Fruit fly (Drosophila melanogaster) S2 (cell line): ENCODE measurements around the gene CG33191.
A peak's percentile ranks its signal among the peaks of the same experiment; 100 is the strongest.

ENCODE experiments used
- CG8478 ChIP-seq: fragments of >200 bp; optimal IDR thresholded peaks from 2 replicates; lab custom pipeline; 2018
- CTCF ChIP-seq, 2 experiments: fragments of >200 bp; optimal IDR thresholded peaks; 2 replicates each; lab custom pipeline; 2018

The CG33191 gene

DNA sequence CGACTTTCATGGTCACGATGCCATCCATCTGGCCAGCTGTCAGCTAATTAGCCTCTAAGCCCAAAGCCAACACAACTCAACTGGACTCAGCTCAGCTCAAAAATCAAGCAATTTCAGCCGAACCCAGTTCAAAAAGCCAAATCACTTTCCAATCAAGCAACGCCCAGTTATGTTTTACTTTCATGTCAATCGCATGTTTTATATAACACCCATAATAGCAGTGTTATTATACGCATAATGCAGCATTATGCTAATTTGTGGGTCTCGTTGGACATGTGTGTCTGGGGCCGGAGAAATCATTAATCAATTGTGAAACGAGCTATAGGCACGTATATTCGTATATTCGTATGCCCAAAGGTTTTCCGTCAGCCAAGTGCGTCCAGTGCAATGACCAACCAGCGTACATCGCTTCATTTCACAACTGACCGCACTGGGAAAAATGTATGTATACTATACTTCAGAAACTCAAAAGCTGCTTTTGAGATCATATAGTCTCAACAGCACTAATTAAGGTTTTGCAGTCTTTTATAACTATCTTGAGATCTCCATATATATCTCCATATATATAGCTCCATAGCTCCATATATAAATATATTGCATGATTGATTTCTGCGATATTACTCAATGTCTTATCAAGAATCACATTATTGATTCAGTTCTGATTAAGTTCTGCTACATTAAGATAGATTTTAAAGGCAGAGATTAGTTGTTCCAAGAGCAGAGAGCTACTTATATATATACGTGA lies 8.0 kb upstream of the CG33191 start:
- no peak for TF ChIP-seq CG8478 (lab: Kevin White, UChicago)
- TF ChIP-seq CTCF (optimal IDR thresholded peaks at IDR 0.05; lab: Kevin White, UChicago), result no peak

DNA sequence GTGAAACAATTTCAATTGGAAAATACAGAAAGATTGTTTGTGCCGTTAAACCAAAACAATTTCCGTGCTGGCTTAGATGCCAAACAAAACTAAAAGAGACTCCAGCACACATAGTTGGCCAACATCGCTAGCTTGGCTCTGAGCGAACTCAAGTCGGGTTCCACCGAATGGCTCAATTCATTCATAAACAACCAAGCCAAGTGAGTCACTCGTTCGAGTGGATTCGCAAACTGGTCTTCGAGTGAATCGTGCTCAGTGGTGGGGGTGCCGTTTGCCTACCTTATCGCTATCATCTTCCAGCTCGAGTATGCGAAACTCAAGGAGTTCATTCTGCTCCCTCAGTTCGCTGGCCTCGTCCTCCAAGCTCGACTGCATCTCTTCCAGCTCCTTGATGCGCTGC lies 5.7 kb upstream of the CG33191 start:
- TF ChIP-seq CG8478 (lab: Kevin White, UChicago), result no peak
- no peak for TF ChIP-seq CTCF (optimal IDR thresholded peaks at IDR 0.05; lab: Kevin White, UChicago)

DNA sequence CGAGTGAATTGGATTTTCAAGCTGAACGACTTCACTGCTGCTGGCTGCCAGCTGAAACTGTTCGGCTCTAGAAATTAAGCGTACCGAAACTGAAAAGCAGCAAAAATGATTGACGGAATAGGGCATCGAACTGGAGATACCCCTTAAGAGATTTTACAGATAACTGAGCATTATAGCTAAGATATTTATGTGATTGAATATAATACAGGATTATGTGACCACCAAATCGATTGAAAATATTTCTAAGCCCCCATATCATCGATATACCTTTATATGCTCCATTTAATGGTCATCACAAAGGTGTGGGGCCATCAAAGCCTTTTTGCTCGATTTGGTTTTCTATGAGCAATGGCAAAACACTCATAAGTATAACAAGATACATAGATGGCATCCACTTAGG lies 5.1 kb upstream of the CG33191 start:
- TF ChIP-seq CTCF (optimal IDR thresholded peaks at IDR 0.05; lab: Kevin White, UChicago) (no peak), CG8478 (lab: Kevin White, UChicago) (no peak)

DNA sequence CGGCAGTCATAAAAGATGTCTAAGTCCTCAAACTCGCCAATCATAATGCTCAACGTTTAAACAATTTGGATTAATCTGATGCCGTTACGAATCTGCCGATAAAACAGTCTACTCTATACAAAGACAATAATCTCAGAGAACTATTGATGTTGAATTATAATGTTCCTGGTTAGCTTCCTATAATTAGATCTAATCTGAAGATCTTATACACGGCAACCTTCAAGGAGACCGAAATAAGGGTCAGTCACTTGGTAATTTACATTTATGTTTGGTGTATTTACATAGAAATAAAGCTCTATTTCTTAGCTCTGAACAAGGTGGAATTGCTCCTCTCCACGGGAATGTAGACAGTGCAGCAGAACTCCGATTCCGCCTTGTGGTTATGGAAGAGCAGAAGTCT lies 966 bp upstream of the CG33191 start, which contains the start of gene CG33189:
TSS of gene CG33189 (minus strand) at position 101 of the 400 bp plus-strand sequence.
- no peak for TF ChIP-seq CG8478 (lab: Kevin White, UChicago)
- TF ChIP-seq CTCF (optimal IDR thresholded peaks at IDR 0.05; lab: Kevin White, UChicago), result no peak

DNA sequence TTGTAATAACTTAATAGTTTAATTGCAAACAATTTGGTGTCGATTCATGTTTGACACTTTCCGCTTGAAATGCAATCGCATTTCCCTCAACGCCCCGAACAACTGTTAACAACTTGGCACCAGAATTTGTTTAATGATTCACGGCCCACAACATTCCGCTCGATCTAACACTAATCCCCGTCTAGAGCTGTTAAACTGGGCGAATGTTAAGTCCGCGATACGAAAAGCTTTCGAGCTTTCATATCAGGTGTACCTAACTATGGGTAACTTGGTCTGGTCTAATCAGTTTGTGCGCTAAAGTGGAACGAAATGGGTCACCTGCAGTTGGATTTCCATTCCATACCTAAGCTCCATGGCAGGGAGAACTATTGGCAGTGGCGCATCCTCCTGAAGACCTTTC lies 6.6 kb downstream of the CG33191 start, which contains the start of gene CG34301:
TSS of gene CG34301 (plus strand) at position 301 of the 400 bp plus-strand sequence.
- no peak for TF ChIP-seq CTCF (optimal IDR thresholded peaks at IDR 0.05; lab: Kevin White, UChicago)
- no peak for TF ChIP-seq CG8478 (lab: Kevin White, UChicago)

DNA sequence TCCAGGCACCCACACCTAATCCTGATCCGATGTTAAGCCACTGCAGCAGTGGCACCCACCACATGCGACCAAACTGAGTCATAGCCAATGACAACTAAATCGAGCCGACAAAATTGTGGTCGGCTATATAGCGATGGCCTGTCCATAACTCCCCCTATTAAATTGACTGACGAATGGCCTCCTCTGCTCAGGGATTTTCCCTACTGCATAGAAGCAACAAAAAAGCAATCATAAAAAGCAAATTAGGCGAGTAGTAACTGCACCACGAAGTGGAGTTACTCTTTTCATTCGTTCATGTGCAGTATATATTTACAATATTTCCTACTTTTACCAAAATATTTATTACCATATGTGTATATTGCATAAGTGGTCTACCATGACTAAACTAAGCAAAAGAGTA lies 7.1 kb downstream of the CG33191 start, which contains the start of gene CG13318:
TSS of gene CG13318 (minus strand) at position 101 of the 400 bp plus-strand sequence.
- TF ChIP-seq CG8478 (lab: Kevin White, UChicago), result no peak

DNA sequence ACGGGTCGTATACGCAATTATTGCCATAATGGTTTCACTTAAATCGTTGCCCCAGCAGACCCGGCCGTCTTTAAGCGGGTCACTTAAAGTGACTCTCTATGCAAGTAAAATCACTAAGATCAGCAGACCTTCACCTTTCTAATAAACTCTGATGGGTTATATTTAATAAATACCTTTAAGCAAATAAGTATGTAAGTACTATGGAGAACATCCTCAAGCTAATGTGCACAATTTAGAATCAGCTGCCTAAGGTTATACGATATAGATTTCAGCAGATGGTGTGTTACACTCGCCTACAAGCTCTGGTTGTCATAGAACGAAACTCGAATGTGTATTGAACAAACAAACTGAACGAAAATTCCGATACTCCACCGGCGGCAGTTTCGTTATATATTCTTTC lies 10.6 kb downstream of the CG33191 start, which contains the start of gene CG8236:
TSS of gene CG8236 (plus strand) at position 301 of the 400 bp plus-strand sequence.
- TF ChIP-seq CG8478 (lab: Kevin White, UChicago) (no peak), CTCF (optimal IDR thresholded peaks at IDR 0.05; lab: Kevin White, UChicago) (no peak)

DNA sequence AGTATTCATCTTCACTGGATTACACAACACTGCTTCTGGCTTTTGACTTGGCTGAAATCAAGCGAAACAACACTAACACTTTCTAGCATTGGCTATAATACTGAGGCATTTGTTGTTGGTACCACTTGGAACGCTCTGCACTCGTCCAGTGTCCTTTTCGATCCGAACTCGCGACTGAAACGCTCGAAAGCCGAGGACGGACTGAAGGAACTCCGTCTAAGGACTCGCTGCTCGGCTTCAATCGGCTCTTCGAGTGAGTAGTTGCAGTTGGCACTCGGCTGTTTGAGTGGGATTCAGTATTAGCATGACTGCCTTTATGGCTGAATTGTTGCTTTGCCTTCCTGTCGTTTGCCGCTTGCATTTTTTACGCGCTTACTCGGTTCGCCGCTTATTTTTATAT lies 11.7 kb downstream of the CG33191 start, which contains the start of the genes CG34135 and CG11768:
TSS of gene CG34135 (minus strand) at position 194 of the 400 bp plus-strand sequence.
TSS of gene CG11768 (minus strand) at position 203 of the 400 bp plus-strand sequence.
- TF ChIP-seq CTCF (optimal IDR thresholded peaks at IDR 0.05; lab: Kevin White, UChicago) (no peak), CG8478 (lab: Kevin White, UChicago) (no peak)

DNA sequence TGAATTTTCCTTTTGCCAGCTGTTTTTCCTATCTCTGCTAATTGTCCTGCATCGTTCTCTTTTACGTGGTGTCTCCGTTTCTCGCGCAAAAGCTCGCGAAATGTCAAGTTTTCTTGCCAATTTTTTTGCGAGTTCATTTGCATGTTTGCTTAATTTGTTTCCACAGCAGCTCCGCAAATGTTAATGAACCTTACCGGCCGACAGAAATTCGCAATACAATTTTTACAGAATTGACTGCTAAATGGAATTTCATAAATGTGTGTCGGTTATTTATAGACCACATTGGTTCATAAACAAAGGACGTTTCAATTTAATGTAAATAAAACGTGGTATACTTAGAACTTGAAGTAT lies 31.0 kb downstream of the CG33191 start:
- no peak for TF ChIP-seq CTCF (optimal IDR thresholded peaks at IDR 0.05; lab: Kevin White, UChicago)
- no peak for TF ChIP-seq CG8478 (lab: Kevin White, UChicago)

DNA sequence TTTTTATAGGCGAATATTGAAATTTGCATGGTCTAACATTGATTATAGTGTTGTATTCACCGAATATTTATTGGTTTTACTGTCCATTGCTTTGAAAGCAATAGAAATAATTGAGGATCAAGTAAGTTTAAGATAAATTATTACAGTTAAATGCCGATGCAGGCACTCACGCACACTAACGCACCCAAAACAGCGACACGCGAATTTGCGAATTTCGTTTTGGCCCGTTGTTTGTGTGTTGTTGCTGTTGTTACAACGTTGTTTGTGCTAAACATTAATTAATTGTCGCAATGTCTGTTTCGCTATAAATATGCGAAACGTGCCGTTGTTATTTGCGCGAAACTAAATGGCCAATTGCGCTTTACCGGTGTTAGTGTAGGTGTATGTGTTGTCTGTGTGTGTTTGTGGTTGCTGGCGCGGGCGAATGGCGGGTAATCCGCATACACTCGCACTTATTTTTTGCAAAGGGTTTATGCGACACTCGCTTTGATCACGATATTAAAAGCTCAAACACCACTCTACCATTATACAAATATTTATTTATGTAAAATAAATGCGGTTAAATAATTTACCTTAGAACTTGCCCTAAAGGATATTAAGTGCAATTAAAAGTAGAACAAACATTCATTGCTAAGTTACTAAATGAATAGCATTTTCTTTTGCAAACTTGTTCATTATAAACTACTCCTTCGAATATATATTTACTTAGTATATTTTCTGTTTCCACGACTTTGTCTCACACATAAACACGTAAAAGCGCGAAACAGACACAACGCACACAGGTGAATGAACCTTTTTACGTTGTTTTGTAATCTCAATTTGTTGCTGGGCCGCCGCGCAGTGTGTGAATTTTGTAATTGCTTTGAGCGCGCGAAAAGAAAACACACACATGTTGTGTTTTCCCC lies 31.6 kb downstream of the CG33191 start:
- TF ChIP-seq CG8478 (lab: Kevin White, UChicago) (no peak), CTCF (optimal IDR thresholded peaks at IDR 0.05; lab: Kevin White, UChicago) (no peak)

DNA sequence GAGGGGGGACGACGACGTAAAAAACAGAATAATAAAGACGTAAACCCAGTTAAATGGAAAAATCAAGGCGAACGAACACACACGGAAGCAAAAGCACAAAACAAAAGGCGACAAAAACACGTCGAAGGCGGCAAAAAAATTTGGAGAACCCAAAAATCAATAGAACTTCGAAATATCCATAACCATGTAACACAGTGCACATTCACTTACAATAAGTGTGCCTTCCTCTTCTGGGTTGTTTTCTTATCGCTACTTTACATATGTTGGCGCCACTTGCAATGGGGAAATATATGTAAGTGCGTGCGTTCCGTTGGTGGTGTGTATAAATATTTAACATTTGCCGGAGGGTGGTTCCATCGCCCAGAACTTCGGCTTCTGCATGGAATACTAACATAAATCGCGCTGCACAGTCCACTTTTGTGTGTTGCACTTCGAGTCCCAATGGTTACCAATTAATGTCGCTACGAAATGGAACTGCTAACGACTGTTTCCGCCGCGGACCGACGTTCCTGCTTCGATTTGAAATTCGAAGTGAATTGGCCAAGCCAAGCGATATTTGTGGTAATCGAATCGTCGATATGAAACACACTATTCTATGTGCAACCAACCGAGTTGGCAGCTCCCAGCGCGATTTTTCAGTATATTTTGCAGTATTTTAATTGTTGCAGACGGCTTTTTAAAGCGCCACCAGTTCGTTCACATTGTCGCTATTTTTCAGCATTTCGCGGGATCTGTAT lies 32.4 kb downstream of the CG33191 start, which contains the start of the genes CG9801 and Nasp:
TSS of gene CG9801 (minus strand) at position 542 of the 737 bp plus-strand sequence.
TSS of gene Nasp (plus strand) at position 665 of the 737 bp plus-strand sequence.
- TF ChIP-seq CG8478 (lab: Kevin White, UChicago), result no peak
- TF ChIP-seq CTCF (optimal IDR thresholded peaks at IDR 0.05; lab: Kevin White, UChicago), result peak; percentile 45 to 51

DNA sequence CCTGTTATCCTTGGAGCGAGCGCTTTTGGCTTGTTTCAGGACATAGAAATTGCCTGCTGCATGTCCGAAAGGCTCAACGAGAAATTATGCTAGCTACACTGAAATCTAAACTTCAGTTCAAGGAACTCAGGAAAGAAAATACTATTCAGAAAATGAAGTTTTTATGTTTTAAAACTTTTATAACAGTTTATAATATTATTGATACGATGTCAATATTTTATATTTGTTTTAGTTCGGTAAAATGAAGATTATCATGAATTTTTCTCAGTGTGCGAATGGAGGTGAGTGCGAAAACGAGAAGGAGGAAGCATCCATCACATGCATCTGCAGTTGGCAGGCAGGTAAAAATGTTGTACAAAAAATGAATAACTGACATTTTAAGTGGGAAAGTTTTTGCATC lies 33.4 kb downstream of the CG33191 start:
- TF ChIP-seq CTCF (optimal IDR thresholded peaks at IDR 0.05; lab: Kevin White, UChicago), result no peak
- TF ChIP-seq CG8478 (lab: Kevin White, UChicago), result no peak

DNA sequence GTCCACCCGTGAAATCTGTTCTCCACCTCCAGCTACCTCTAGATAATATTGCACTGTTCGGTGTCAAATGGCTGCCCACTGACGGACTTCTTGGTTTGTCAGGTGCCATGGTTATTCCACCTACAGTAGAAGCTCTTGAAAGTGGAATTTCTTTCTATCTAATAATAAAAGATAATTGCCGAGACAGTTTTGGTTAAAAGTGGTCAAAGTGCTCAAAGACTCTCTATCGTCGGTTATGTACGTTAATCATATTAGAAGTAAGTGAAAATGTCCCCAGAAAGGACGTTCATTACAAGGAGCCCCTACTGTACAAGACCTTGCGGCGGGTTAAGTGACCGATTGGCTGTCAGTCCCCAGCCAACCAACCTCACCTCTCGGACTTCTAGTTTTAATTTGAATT lies 35.5 kb downstream of the CG33191 start:
- TF ChIP-seq CTCF (optimal IDR thresholded peaks at IDR 0.05; lab: Kevin White, UChicago) (no peak), CG8478 (lab: Kevin White, UChicago) (no peak)

DNA sequence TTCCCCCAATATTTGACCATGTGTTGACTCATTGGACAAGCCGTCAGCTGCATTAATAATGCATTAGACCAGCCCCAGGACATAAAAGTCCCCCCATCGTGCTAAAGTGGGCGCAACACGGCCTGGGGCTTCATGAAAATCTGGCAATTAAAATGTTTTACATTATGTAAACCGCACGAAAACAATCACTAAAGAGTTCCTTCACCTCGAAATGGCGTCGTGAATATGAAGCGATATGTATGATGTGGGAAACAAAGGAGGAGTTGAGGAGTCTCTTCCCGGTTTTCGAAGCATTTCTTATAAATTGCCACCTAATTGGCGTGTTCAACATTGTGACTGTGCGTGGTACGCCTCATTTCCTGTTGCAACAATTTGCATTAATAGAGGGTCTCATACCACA lies 37.1 kb downstream of the CG33191 start:
- no peak for TF ChIP-seq CTCF (optimal IDR thresholded peaks at IDR 0.05; lab: Kevin White, UChicago)
- no peak for TF ChIP-seq CG8478 (lab: Kevin White, UChicago)
